Worm (Caenorhabditis elegans) whole organism, L2 larva: ENCODE results near the gene snb-6.
A peak's percentile ranks its signal among the peaks of the same experiment; 100 is the strongest.

ENCODE experiments used
- C34F6.9 ChIP-seq: fragments of 150-350 bp; optimal IDR thresholded peaks from 2 replicates; lab custom pipeline; 2014; ENCODE audit warnings: missing biosample characterization, missing genetic modification characterization
- crh-2 ChIP-seq: sonication (generic microtip); optimal IDR thresholded peaks from 2 replicates; lab custom pipeline; 2017; ENCODE audit warnings: missing biosample characterization, missing genetic modification characterization
- fos-1 ChIP-seq: fragments of 150-350 bp; optimal IDR thresholded peaks from 2 replicates; lab custom pipeline; 2014; ENCODE audit warnings: missing biosample characterization, missing genetic modification characterization
- lin-39 ChIP-seq: fragments of 150-350 bp; optimal IDR thresholded peaks from 2 replicates; lab custom pipeline; 2014; ENCODE audit warnings: missing biosample characterization, missing genetic modification reagents, missing genetic modification characterization
- lsy-2 ChIP-seq, 2 experiments: fragments of 150-350 bp in 1 of 2; sonication (generic microtip) in 1 of 2; optimal IDR thresholded peaks; 2 replicates each; lab custom pipeline; 2014 to 2017; ENCODE audit warnings: missing biosample characterization in 2 of 2, missing genetic modification characterization in 2 of 2
- zag-1 ChIP-seq: fragments of 150-350 bp; optimal IDR thresholded peaks from 2 replicates; lab custom pipeline; 2014; ENCODE audit warnings: missing biosample characterization, missing genetic modification characterization

The snb-6 gene

ce11 chrII:8810679-8811413 lies 48.6 kb downstream of the snb-6 start, which contains the start of the genes F46C5.9 and rer-1:
F46C5.9 (minus strand) TSS chrII:8810729.
rer-1 (plus strand) TSS chrII:8811370.
- TF ChIP-seq crh-2 (tag; lab: Kevin White, UChicago): peak; percentile 74
- TF ChIP-seq fos-1 (tag; lab: Kevin White, UChicago): peak; percentile 17
- no peak for TF ChIP-seq zag-1 (tag; lab: Kevin White, UChicago)
- TF ChIP-seq lsy-2 (tag; optimal IDR thresholded peaks at IDR 0.05; lab: Kevin White, UChicago): peak; percentile 5 to 73
- TF ChIP-seq lin-39 (tag; lab: Kevin White, UChicago): no peak
- TF ChIP-seq C34F6.9 (tag; lab: Kevin White, UChicago): peak; percentile 69
